Fruit fly (Drosophila melanogaster): ENCODE measurements around the gene 5-HT2B.

5-HT2B gene

dm6 chr3R:8663668-8664283 is 85.8 kb downstream of the 5-HT2B start, which contains the start of gene CG8032:
TSS of gene CG8032 (plus strand) at chr3R:8664115.
- TF ChIP-seq Abd-B (GFP tag; optimal IDR thresholded peaks at IDR 0.05) (no peak), tai (GFP tag; optimal IDR thresholded peaks at IDR 0.05) (no peak), dmrt93B (GFP tag; optimal IDR thresholded peaks at IDR 0.05) (peak; percentile 8), GATAd (GFP tag; optimal IDR thresholded peaks at IDR 0.05) (no peak), brk (GFP tag; optimal IDR thresholded peaks at IDR 0.05) (peak; percentile 38), br (GFP tag; optimal IDR thresholded peaks at IDR 0.05) (peak; percentile 52), sv (GFP tag; optimal IDR thresholded peaks at IDR 0.05) (peak; percentile 49), HLH106 (tag; optimal IDR thresholded peaks at IDR 0.05) (peak; percentile 52), Dfd (GFP tag; optimal IDR thresholded peaks at IDR 0.05) (no peak), foxo (GFP tag; optimal IDR thresholded peaks at IDR 0.05) (peak in 1 of 2 experiments; percentile 72), woc (GFP tag; optimal IDR thresholded peaks at IDR 0.05) (peak; percentile 45), Jra (GFP tag; optimal IDR thresholded peaks at IDR 0.05) (peak; percentile 83), OdsH (GFP tag; optimal IDR thresholded peaks at IDR 0.05) (peak; percentile 24), Dif (GFP tag; optimal IDR thresholded peaks at IDR 0.05; ENCODE audit: partially characterized antibody) (no peak), ey (GFP tag; optimal IDR thresholded peaks at IDR 0.05) (peak; percentile 39), Myc (optimal IDR thresholded peaks at IDR 0.05) (no peak), psq (GFP tag; optimal IDR thresholded peaks at IDR 0.05) (peak; percentile 9), rgr (GFP tag; optimal IDR thresholded peaks at IDR 0.05) (peak; percentile 48), Hr78 (GFP tag; optimal IDR thresholded peaks at IDR 0.05) (no peak), sage (GFP tag; optimal IDR thresholded peaks at IDR 0.05) (peak; percentile 40), h (GFP tag; optimal IDR thresholded peaks at IDR 0.05) (peak; percentile 79), dsf (GFP tag; optimal IDR thresholded peaks at IDR 0.05; ENCODE audit: borderline replicate concordance) (peak; percentile 21), N (GFP tag; optimal IDR thresholded peaks at IDR 0.05) (no peak), CG32264 (GFP tag; optimal IDR thresholded peaks at IDR 0.05) (no peak), Hnf4 (GFP tag; optimal IDR thresholded peaks at IDR 0.05) (peak; percentile 75), dl (GFP tag; optimal IDR thresholded peaks at IDR 0.05; ENCODE audit: insufficient read depth in 1 of 2, partially characterized antibody in 2 of 2) (no peak), Vsx2 (GFP tag; optimal IDR thresholded peaks at IDR 0.05; ENCODE audit: partially characterized antibody) (no peak), jim (GFP tag; optimal IDR thresholded peaks at IDR 0.05) (no peak), CrebA (GFP tag; optimal IDR thresholded peaks at IDR 0.05; ENCODE audit: borderline replicate concordance) (no peak), lola (GFP tag; optimal IDR thresholded peaks at IDR 0.05) (no peak), pan (optimal IDR thresholded peaks at IDR 0.05) (no peak), Rel (GFP tag; optimal IDR thresholded peaks at IDR 0.05) (no peak), Rel (tag; optimal IDR thresholded peaks at IDR 0.05) (peak; percentile 44), Sp1 (GFP tag; optimal IDR thresholded peaks at IDR 0.05) (peak; percentile 18), CG9705 (GFP tag; optimal IDR thresholded peaks at IDR 0.05) (peak; percentile 21), Hr83 (GFP tag; optimal IDR thresholded peaks at IDR 0.05; ENCODE audit: poor library complexity, severe bottlenecking) (no peak), fru (GFP tag; optimal IDR thresholded peaks at IDR 0.05) (peak; percentile 61), Mio (GFP tag; optimal IDR thresholded peaks at IDR 0.05) (no peak), usp (GFP tag; optimal IDR thresholded peaks at IDR 0.05) (no peak)

dm6 chr3R:8664699-8665340 is 86.8 kb downstream of the 5-HT2B start:
- TF ChIP-seq h (GFP tag; optimal IDR thresholded peaks at IDR 0.05) (no peak), Rel (GFP tag; optimal IDR thresholded peaks at IDR 0.05) (no peak), Rel (tag; optimal IDR thresholded peaks at IDR 0.05) (no peak)

All from whole organism, wandering third instar larva.